Worm (Caenorhabditis elegans) whole organism, L2 larva: ENCODE results near the gene sre-50.

ENCODE experiments used
- C34F6.9 ChIP-seq: fragments of 150-350 bp; optimal IDR thresholded peaks from 2 replicates; lab custom pipeline; 2014; ENCODE audit warnings: missing biosample characterization, missing genetic modification characterization
- R02D3.7 ChIP-seq: fragments of 150-350 bp; optimal IDR thresholded peaks from 2 replicates; lab custom pipeline; 2014; ENCODE audit warnings: missing biosample characterization, missing genetic modification characterization
- Y55F3AM.14 ChIP-seq: fragments of 200-800 bp; sonication (Bioruptor generic); optimal IDR thresholded peaks from 2 replicates; lab custom pipeline; 2018; ENCODE audit warnings: mild to moderate bottlenecking, missing genetic modification characterization, missing compliant biosample characterization
- alr-1 ChIP-seq: fragments of 150-350 bp; optimal IDR thresholded peaks from 2 replicates; lab custom pipeline; 2014; ENCODE audit warnings: missing biosample characterization, missing genetic modification characterization
- aly-2 ChIP-seq: fragments of 150-350 bp; optimal IDR thresholded peaks from 2 replicates; lab custom pipeline; 2014; ENCODE audit warnings: missing biosample characterization, missing genetic modification characterization
- ama-1 ChIP-seq: fragments of 150-350 bp; optimal IDR thresholded peaks from 2 replicates; lab custom pipeline; 2018; ENCODE audit warnings: inconsistent platforms
- blmp-1 ChIP-seq: sonication (generic microtip); optimal IDR thresholded peaks from 2 replicates; lab custom pipeline; 2017; ENCODE audit warnings: missing genetic modification characterization, mild to moderate bottlenecking, missing compliant biosample characterization, antibody characterized with exemption, moderate library complexity; ENCODE audit not compliant: insufficient read depth
- ceh-82 ChIP-seq: fragments of 150-350 bp; optimal IDR thresholded peaks from 2 replicates; lab custom pipeline; 2014; ENCODE audit warnings: missing biosample characterization, missing genetic modification characterization
- crh-2 ChIP-seq: sonication (generic microtip); optimal IDR thresholded peaks from 2 replicates; lab custom pipeline; 2017; ENCODE audit warnings: missing biosample characterization, missing genetic modification characterization
- dmd-4 ChIP-seq: sonication (generic microtip); optimal IDR thresholded peaks from 2 replicates; lab custom pipeline; 2017; ENCODE audit warnings: missing biosample characterization, missing genetic modification characterization
- elt-1 ChIP-seq: fragments of 150-350 bp; optimal IDR thresholded peaks from 2 replicates; lab custom pipeline; 2014; ENCODE audit warnings: missing biosample characterization, missing genetic modification characterization
- elt-3 ChIP-seq: sonication (generic microtip); optimal IDR thresholded peaks from 2 replicates; lab custom pipeline; 2017; ENCODE audit warnings: missing biosample characterization, missing genetic modification characterization
- fos-1 ChIP-seq: fragments of 150-350 bp; optimal IDR thresholded peaks from 2 replicates; lab custom pipeline; 2014; ENCODE audit warnings: missing biosample characterization, missing genetic modification characterization
- gmeb-1 ChIP-seq: fragments of 150-350 bp; optimal IDR thresholded peaks from 2 replicates; lab custom pipeline; 2014; ENCODE audit warnings: missing biosample characterization, missing genetic modification characterization
- lin-11 ChIP-seq: fragments of 150-350 bp; sonication (generic microtip); optimal IDR thresholded peaks from 2 replicates; lab custom pipeline; 2014; ENCODE audit warnings: missing biosample characterization, missing genetic modification characterization, inconsistent platforms, mixed read lengths
- mbf-1 ChIP-seq: sonication (generic microtip); optimal IDR thresholded peaks from 2 replicates; lab custom pipeline; 2017; ENCODE audit warnings: missing biosample characterization, missing genetic modification characterization
- mdl-1 ChIP-seq, 2 experiments: fragments of 150-350 bp in 1 of 2; sonication (generic microtip) in 1 of 2; optimal IDR thresholded peaks; 2 replicates each; lab custom pipeline; 2017; ENCODE audit warnings: missing biosample characterization in 2 of 2, missing genetic modification characterization in 2 of 2
- nhr-11 ChIP-seq: fragments of 150-350 bp; optimal IDR thresholded peaks from 2 replicates; lab custom pipeline; 2014; ENCODE audit warnings: missing biosample characterization, missing genetic modification characterization
- nhr-12 ChIP-seq: fragments of 150-350 bp; optimal IDR thresholded peaks from 2 replicates; lab custom pipeline; 2014; ENCODE audit warnings: missing biosample characterization, missing genetic modification characterization
- nhr-129 ChIP-seq: fragments of 150-350 bp; optimal IDR thresholded peaks from 2 replicates; lab custom pipeline; 2014; ENCODE audit warnings: missing biosample characterization, missing genetic modification characterization
- nhr-21 ChIP-seq: fragments of 150-350 bp; optimal IDR thresholded peaks from 2 replicates; lab custom pipeline; 2014; ENCODE audit warnings: missing biosample characterization, missing genetic modification characterization
- nhr-23 ChIP-seq: fragments of 150-350 bp; optimal IDR thresholded peaks from 2 replicates; lab custom pipeline; 2014; ENCODE audit warnings: missing biosample characterization, missing genetic modification reagents, missing genetic modification characterization
- nhr-237 ChIP-seq: fragments of 150-350 bp; optimal IDR thresholded peaks from 2 replicates; lab custom pipeline; 2014; ENCODE audit warnings: missing biosample characterization, missing genetic modification characterization
- nhr-25 ChIP-seq: fragments of 150-350 bp; sonication (generic microtip); optimal IDR thresholded peaks from 3 replicates; lab custom pipeline; 2014; ENCODE audit warnings: missing biosample characterization, missing genetic modification characterization
- nhr-77 ChIP-seq: fragments of 150-350 bp; optimal IDR thresholded peaks from 2 replicates; lab custom pipeline; 2014; ENCODE audit warnings: missing biosample characterization, missing genetic modification characterization
- sem-4 ChIP-seq: fragments of 150-350 bp; optimal IDR thresholded peaks from 2 replicates; lab custom pipeline; 2014; ENCODE audit warnings: missing biosample characterization, missing genetic modification reagents, missing genetic modification characterization
- sma-3 ChIP-seq: sonication (generic microtip); optimal IDR thresholded peaks from 2 replicates; lab custom pipeline; 2016; ENCODE audit warnings: missing genetic modification reagents, missing genetic modification characterization, missing compliant biosample characterization
- snpc-4 ChIP-seq: fragments of 150-350 bp; optimal IDR thresholded peaks from 2 replicates; lab custom pipeline; 2014; ENCODE audit warnings: missing biosample characterization, missing genetic modification characterization
- unc-39 ChIP-seq: fragments of 150-350 bp; optimal IDR thresholded peaks from 2 replicates; lab custom pipeline; 2014; ENCODE audit warnings: missing biosample characterization, missing genetic modification characterization
- unc-55 ChIP-seq: fragments of 150-350 bp; sonication (generic microtip); optimal IDR thresholded peaks from 3 replicates; lab custom pipeline; 2014; ENCODE audit warnings: missing biosample characterization, missing genetic modification reagents, missing genetic modification characterization
- unc-62 ChIP-seq: fragments of 150-350 bp; optimal IDR thresholded peaks from 2 replicates; lab custom pipeline; 2014; ENCODE audit warnings: missing biosample characterization, missing genetic modification reagents, missing genetic modification characterization
- zag-1 ChIP-seq: fragments of 150-350 bp; optimal IDR thresholded peaks from 2 replicates; lab custom pipeline; 2014; ENCODE audit warnings: missing biosample characterization, missing genetic modification characterization
- ztf-11 ChIP-seq: sonication (generic microtip); optimal IDR thresholded peaks from 2 replicates; lab custom pipeline; 2017; ENCODE audit warnings: missing biosample characterization, missing genetic modification characterization

Gene sre-50

ce11 chrII:12303142-12303541, at the start of gene sre-50:
Gene sre-50, plus strand, starts transcription at chrII:12303525.
- TF ChIP-seq fos-1 (tag; lab: Kevin White, UChicago) (no peak), nhr-77 (tag; lab: Kevin White, UChicago) (no peak), unc-55 (GFP tag; lab: Kevin White, UChicago) (no peak), aly-2 (no peak), crh-2 (tag; lab: Kevin White, UChicago) (no peak), elt-3 (tag; lab: Kevin White, UChicago) (no peak), ztf-11 (tag; lab: Kevin White, UChicago) (no peak), nhr-129 (tag; lab: Kevin White, UChicago) (no peak), unc-62 (no peak), nhr-237 (no peak), nhr-25 (no peak), nhr-21 (tag; lab: Kevin White, UChicago) (no peak), sem-4 (tag; lab: Kevin White, UChicago) (no peak)

- TF ChIP-seq unc-55 (GFP tag; lab: Kevin White, UChicago) (no peak), nhr-11 (no peak), aly-2 (no peak), ceh-82 (no peak), mbf-1 (tag; lab: Kevin White, UChicago) (no peak), nhr-12 (tag; lab: Kevin White, UChicago) (no peak), crh-2 (tag; lab: Kevin White, UChicago) (no peak), C34F6.9 (tag; lab: Kevin White, UChicago) (no peak), zag-1 (no peak), R02D3.7 (tag; lab: Kevin White, UChicago) (no peak), nhr-237 (no peak), elt-1 (no peak)
- TF ChIP-seq, all 48 proteins: peak for 0
Observed at ce11 chrII:12255545-12256233, 47.6 kb upstream of the sre-50 start.

ce11 chrII:12256528-12256927, 46.8 kb upstream of the sre-50 start, which contains the start of gene parn-2:
Gene parn-2, minus strand, starts transcription at chrII:12256628.
- TF ChIP-seq crh-2 (tag; lab: Kevin White, UChicago), result no peak
- TF ChIP-seq mdl-1 (tag; optimal IDR thresholded peaks at IDR 0.05; lab: Kevin White, UChicago), result no peak
- no peak for TF ChIP-seq unc-62
- no peak for TF ChIP-seq nhr-23 (tag; lab: Kevin White, UChicago)
- no peak for TF ChIP-seq sma-3 (GFP tag; lab: Kevin White, UChicago)
- TF ChIP-seq dmd-4 (tag; lab: Kevin White, UChicago), result no peak
- TF ChIP-seq fos-1 (tag; lab: Kevin White, UChicago), result no peak
- TF ChIP-seq nhr-11, result no peak
- no peak for TF ChIP-seq snpc-4 (tag; lab: Kevin White, UChicago)
- no peak for TF ChIP-seq unc-55 (GFP tag; lab: Kevin White, UChicago)

ce11 chrII:12257095-12257494, 46.2 kb upstream of the sre-50 start:
- TF ChIP-seq ztf-11 (tag; lab: Kevin White, UChicago) (no peak), nhr-237 (no peak), nhr-77 (tag; lab: Kevin White, UChicago) (no peak), blmp-1 (tag; lab: Kevin White, UChicago) (no peak), nhr-12 (tag; lab: Kevin White, UChicago) (no peak), lin-11 (tag; lab: Kevin White, UChicago) (no peak), elt-1 (no peak), fos-1 (tag; lab: Kevin White, UChicago) (no peak), dmd-4 (tag; lab: Kevin White, UChicago) (no peak), snpc-4 (tag; lab: Kevin White, UChicago) (no peak), nhr-129 (tag; lab: Kevin White, UChicago) (no peak), ama-1 (lab: Kevin White, UChicago) (no peak), unc-62 (no peak), Y55F3AM.14 (GFP tag; lab: Kevin White, UChicago) (no peak), gmeb-1 (tag; lab: Kevin White, UChicago) (no peak), aly-2 (no peak), unc-39 (tag; lab: Kevin White, UChicago) (no peak), C34F6.9 (tag; lab: Kevin White, UChicago) (no peak), zag-1 (no peak), nhr-21 (tag; lab: Kevin White, UChicago) (no peak)

ce11 chrII:12260538-12260937, 42.8 kb upstream of the sre-50 start:
- no peak for TF ChIP-seq nhr-129 (tag; lab: Kevin White, UChicago)
- no peak for TF ChIP-seq alr-1 (tag; lab: Kevin White, UChicago)
- no peak for TF ChIP-seq ceh-82
- TF ChIP-seq nhr-25, result no peak
- no peak for TF ChIP-seq Y55F3AM.14 (GFP tag; lab: Kevin White, UChicago)
- TF ChIP-seq aly-2, result no peak
- TF ChIP-seq, all 48 proteins: peak for 0
